Worm (Caenorhabditis elegans): ENCODE results near the gene pqn-48.

DNA sequence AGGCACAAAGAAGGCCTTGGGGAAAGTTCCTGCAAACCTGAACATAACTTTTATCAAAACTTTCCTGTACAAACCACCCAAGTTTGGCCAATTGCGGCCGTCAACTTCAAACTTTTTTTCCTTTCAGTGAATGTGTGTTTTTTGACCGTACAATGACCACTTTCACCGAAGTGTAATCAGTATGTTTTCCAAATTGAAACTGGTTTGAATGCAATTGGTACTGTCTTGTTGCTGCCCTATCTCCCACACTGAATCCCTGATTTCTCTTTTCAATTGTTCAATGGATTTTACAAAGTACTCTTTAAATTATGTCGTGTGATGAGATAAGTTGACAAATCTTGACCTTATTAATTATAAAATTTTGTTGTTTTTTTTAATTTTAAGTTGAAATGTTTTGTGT, 38.3 kb upstream of the pqn-48 start:
- TF ChIP-seq nhr-10 (tag; optimal IDR thresholded peaks at IDR 0.05) (no peak), zag-1 (tag; optimal IDR thresholded peaks at IDR 0.05) (no peak), nhr-23 (tag; optimal IDR thresholded peaks at IDR 0.05) (no peak), ztf-4 (tag; optimal IDR thresholded peaks at IDR 0.05) (no peak), unc-39 (tag; optimal IDR thresholded peaks at IDR 0.05) (no peak), lin-13 (GFP tag; optimal IDR thresholded peaks at IDR 0.05) (no peak), unc-55 (GFP tag; optimal IDR thresholded peaks at IDR 0.05) (no peak), nhr-77 (tag; optimal IDR thresholded peaks at IDR 0.05) (no peak), nhr-237 (tag; optimal IDR thresholded peaks at IDR 0.05) (no peak)

Measured in whole organism, L2 larva.